Fruit fly (Drosophila melanogaster): ENCODE measurements around the gene colt.

colt gene

dm6 chr2L:2720368-2720767, 49.5 kb downstream of the colt start (continued):
- TF ChIP-seq CG6689 (GFP tag; IDR thresholded peaks at IDR 0.05) (peak; percentile 47; the same call in 1 of the 2 replicates), CG11247 (GFP tag; IDR thresholded peaks at IDR 0.05) (no peak), BEAF-32 (GFP tag; optimal IDR thresholded peaks at IDR 0.05) (no peak), CG13296 (GFP tag; optimal IDR thresholded peaks at IDR 0.05) (no peak), CG2116 (GFP tag; optimal IDR thresholded peaks at IDR 0.05) (no peak), chif (GFP tag; optimal IDR thresholded peaks at IDR 0.05) (no peak), zf30C (GFP tag; optimal IDR thresholded peaks at IDR 0.05) (no peak), HLH3B (GFP tag; IDR thresholded peaks at IDR 0.05) (0 out of 2 replicates have a peak, but pooled peaks have one; percentile 5), CG32767 (GFP tag; IDR thresholded peaks at IDR 0.05) (no peak), CG12744 (GFP tag; optimal IDR thresholded peaks at IDR 0.05) (no peak), CG13894 (tag; optimal IDR thresholded peaks at IDR 0.05) (no peak), CG11398 (GFP tag; optimal IDR thresholded peaks at IDR 0.05) (no peak), CG10959 (GFP tag; IDR thresholded peaks at IDR 0.05) (no peak), aop (GFP tag; IDR thresholded peaks at IDR 0.05) (no peak), CG2202 (tag; optimal IDR thresholded peaks at IDR 0.05) (no peak), CG31388 (GFP tag; optimal IDR thresholded peaks at IDR 0.05) (no peak), CG10366 (GFP tag; IDR thresholded peaks at IDR 0.05) (0 out of 2 replicates have a peak, but pooled peaks have one; percentile 14), CG4424 (GFP tag; optimal IDR thresholded peaks at IDR 0.05) (no peak), CG14710 (tag; optimal IDR thresholded peaks at IDR 0.05) (no peak), Vsx1 (GFP tag; optimal IDR thresholded peaks at IDR 0.05) (no peak), CG34376 (GFP tag; optimal IDR thresholded peaks at IDR 0.05) (no peak), CG16779 (GFP tag; IDR thresholded peaks at IDR 0.05) (no peak), CG32532 (GFP tag; IDR thresholded peaks at IDR 0.05) (peak; percentile 44; the same call in 1 of the 2 replicates), gro (GFP tag; optimal IDR thresholded peaks at IDR 0.05) (no peak), CG11695 (GFP tag; IDR thresholded peaks at IDR 0.05) (no peak), CG6683 (GFP tag; optimal IDR thresholded peaks at IDR 0.05) (no peak), CG12104 (GFP tag; optimal IDR thresholded peaks at IDR 0.05) (no peak), CG16813 (GFP tag; IDR thresholded peaks at IDR 0.05; ENCODE audit: partially characterized antibody) (no peak), seq (GFP tag; IDR thresholded peaks at IDR 0.05) (no peak), CG2120 (GFP tag; optimal IDR thresholded peaks at IDR 0.05) (peak; percentile 60), CG12236 (GFP tag; optimal IDR thresholded peaks at IDR 0.05) (no peak), Chrac-16 (GFP tag; optimal IDR thresholded peaks at IDR 0.05) (no peak), lbe (GFP tag; optimal IDR thresholded peaks at IDR 0.05) (no peak), CG1603 (tag; optimal IDR thresholded peaks at IDR 0.05) (peak; percentile 33), CG7745 (tag; optimal IDR thresholded peaks at IDR 0.05) (no peak), cato (GFP tag; optimal IDR thresholded peaks at IDR 0.05; ENCODE audit: borderline replicate concordance) (no peak), caup (GFP tag; optimal IDR thresholded peaks at IDR 0.05; ENCODE audit: severe bottlenecking) (peak; percentile 10), CG4820 (GFP tag; optimal IDR thresholded peaks at IDR 0.05) (no peak), Dll (GFP tag; IDR thresholded peaks at IDR 0.05; ENCODE audit: partially characterized antibody) (no peak), CG4282 (GFP tag; optimal IDR thresholded peaks at IDR 0.05) (no peak), CG33557 (GFP tag; optimal IDR thresholded peaks at IDR 0.05) (no peak), sens (GFP tag) (peak; percentile 69), trh (GFP tag; optimal IDR thresholded peaks at IDR 0.05) (no peak), ro (GFP tag; IDR thresholded peaks at IDR 0.05) (no peak), ase (GFP tag; IDR thresholded peaks at IDR 0.05) (0 out of 3 replicates have a peak, but pooled peaks have one; percentile 38), CG1832 (GFP tag; optimal IDR thresholded peaks at IDR 0.05) (no peak), CG15601 (tag; optimal IDR thresholded peaks at IDR 0.05) (no peak), knrl (GFP tag; IDR thresholded peaks at IDR 0.05; ENCODE audit: partially characterized antibody) (no peak), Ada2b (GFP tag; IDR thresholded peaks at IDR 0.05) (peak; percentile 33; the same call in 1 of the 2 replicates), Stat92E (GFP tag; optimal IDR thresholded peaks at IDR 0.05) (no peak), fd96Cb (tag; optimal IDR thresholded peaks at IDR 0.05) (no peak)
